Worm (Caenorhabditis elegans): Measurements from ENCODE around the gene R09H10.3.

- no peak for TF ChIP-seq him-1 (tag; optimal IDR thresholded peaks at IDR 0.05)
- TF ChIP-seq dao-5 (tag; optimal IDR thresholded peaks at IDR 0.05), result no peak
- TF ChIP-seq W03F9.2 (tag; optimal IDR thresholded peaks at IDR 0.05), result no peak
Observed at ce11 chrIV:10578367-10578766, 28.5 kb upstream of the R09H10.3 start, which contains the start of gene lgc-43.
